Worm (Caenorhabditis elegans): ENCODE data around the gene taf-7.2.

taf-7.2 gene

DNA sequence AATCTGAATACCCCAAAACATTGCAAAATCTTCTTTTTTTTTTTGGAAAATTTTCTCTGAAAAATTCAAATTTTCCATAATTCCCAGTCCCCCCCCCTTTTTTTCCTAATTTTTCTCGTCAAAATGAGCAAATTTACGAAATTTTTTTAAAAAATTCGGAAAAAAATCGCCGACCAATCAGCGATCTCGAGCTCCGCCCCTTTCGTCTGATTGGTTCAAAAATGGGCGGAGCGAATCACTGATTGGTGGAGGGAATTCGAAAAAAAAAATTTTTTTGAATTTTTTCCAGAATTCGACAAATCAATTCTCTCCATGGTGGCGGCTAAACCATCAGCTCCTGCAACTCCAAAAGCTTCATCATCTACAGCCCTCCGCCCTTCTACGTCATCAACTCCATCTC is 34.6 kb downstream of the taf-7.2 start:
- TF ChIP-seq elt-3 (tag; optimal IDR thresholded peaks at IDR 0.05) (no peak), ceh-82 (tag; optimal IDR thresholded peaks at IDR 0.05) (no peak), egl-27 (tag; optimal IDR thresholded peaks at IDR 0.05) (no peak), Y116A8C.19 (tag; optimal IDR thresholded peaks at IDR 0.05; ENCODE audit: borderline replicate concordance) (no peak), ztf-4 (tag; optimal IDR thresholded peaks at IDR 0.05) (no peak), ceh-90 (tag; optimal IDR thresholded peaks at IDR 0.05) (no peak)

- TF ChIP-seq fkh-10 (GFP tag; optimal IDR thresholded peaks at IDR 0.05): no peak
- no peak for TF ChIP-seq nhr-11 (tag; optimal IDR thresholded peaks at IDR 0.05)
- no peak for TF ChIP-seq elt-2 (tag; optimal IDR thresholded peaks at IDR 0.05)
- TF ChIP-seq efl-3 (GFP tag; optimal IDR thresholded peaks at IDR 0.05): no peak
- TF ChIP-seq mdl-1 (tag; optimal IDR thresholded peaks at IDR 0.05): no peak
- no peak for TF ChIP-seq unc-30 (tag; optimal IDR thresholded peaks at IDR 0.05)
- no peak for TF ChIP-seq ama-1 (optimal IDR thresholded peaks at IDR 0.05)
- no peak for TF ChIP-seq nhr-84 (tag; optimal IDR thresholded peaks at IDR 0.05)
- peak; percentile 65 for TF ChIP-seq mep-1 (tag; optimal IDR thresholded peaks at IDR 0.05)
- TF ChIP-seq efl-1 (optimal IDR thresholded peaks at IDR 0.05): peak; percentile 96 to 97
- peak; percentile 95 to 100 for TF ChIP-seq efl-1 (GFP tag; optimal IDR thresholded peaks at IDR 0.05 in 1 of 2)
- no peak for TF ChIP-seq tlp-1 (tag; optimal IDR thresholded peaks at IDR 0.05)
- TF ChIP-seq snu-23 (GFP tag; optimal IDR thresholded peaks at IDR 0.05): peak; percentile 74
- TF ChIP-seq jun-1 (tag; optimal IDR thresholded peaks at IDR 0.05): peak; percentile 8
- no peak for TF ChIP-seq ceh-90 (tag; optimal IDR thresholded peaks at IDR 0.05)
- no peak for TF ChIP-seq ztf-11 (tag; optimal IDR thresholded peaks at IDR 0.05)
- no peak for TF ChIP-seq ces-1 (GFP tag; optimal IDR thresholded peaks at IDR 0.05)
- peak; percentile 69 to 85 for TF ChIP-seq lsy-2 (tag; optimal IDR thresholded peaks at IDR 0.05)
- no peak for TF ChIP-seq nhr-28 (tag; optimal IDR thresholded peaks at IDR 0.05)
- no peak for TF ChIP-seq C34B4.2 (tag; optimal IDR thresholded peaks at IDR 0.05)
- no peak for TF ChIP-seq ceh-63 (GFP tag; optimal IDR thresholded peaks at IDR 0.05)
- TF ChIP-seq nhr-47 (tag; optimal IDR thresholded peaks at IDR 0.05): peak; percentile 75
- no peak for TF ChIP-seq lin-14 (GFP tag; optimal IDR thresholded peaks at IDR 0.05)
- peak; percentile 32 for TF ChIP-seq aly-2 (tag; optimal IDR thresholded peaks at IDR 0.05)
- no peak for TF ChIP-seq grh-1 (GFP tag; IDR thresholded peaks at IDR 0.05)
- peak; percentile 52 for TF ChIP-seq nhr-90 (tag; optimal IDR thresholded peaks at IDR 0.05; ENCODE audit: poor library complexity)
- peak; percentile 42 for TF ChIP-seq xbp-1 (tag; optimal IDR thresholded peaks at IDR 0.05)
- TF ChIP-seq elt-3 (tag; optimal IDR thresholded peaks at IDR 0.05): no peak
- peak; percentile 6 for TF ChIP-seq lin-13 (GFP tag; optimal IDR thresholded peaks at IDR 0.05)
- TF ChIP-seq Y116A8C.19 (tag; optimal IDR thresholded peaks at IDR 0.05; ENCODE audit: borderline replicate concordance): no peak
- no peak for TF ChIP-seq mef-2 (tag; optimal IDR thresholded peaks at IDR 0.05)
- no peak for TF ChIP-seq zag-1 (tag; optimal IDR thresholded peaks at IDR 0.05)
- TF ChIP-seq hlh-17 (GFP tag; optimal IDR thresholded peaks at IDR 0.05; ENCODE audit: borderline replicate concordance): no peak
- no peak for TF ChIP-seq nhr-237 (tag; optimal IDR thresholded peaks at IDR 0.05)
- no peak for TF ChIP-seq snpc-4 (tag; optimal IDR thresholded peaks at IDR 0.05)
- TF ChIP-seq sup-37 (GFP tag; optimal IDR thresholded peaks at IDR 0.05): no peak
- TF ChIP-seq hpl-2 (GFP tag; optimal IDR thresholded peaks at IDR 0.05): no peak
- TF ChIP-seq ceh-8 (GFP tag; optimal IDR thresholded peaks at IDR 0.05): no peak
- TF ChIP-seq rnt-1 (tag; optimal IDR thresholded peaks at IDR 0.05): no peak
- TF ChIP-seq isw-1 (GFP tag; IDR thresholded peaks at IDR 0.05): no peak
- peak; percentile 18 for TF ChIP-seq irx-1 (tag; optimal IDR thresholded peaks at IDR 0.05)
- peak; percentile 64 for TF ChIP-seq nhr-20 (tag; optimal IDR thresholded peaks at IDR 0.05)
- no peak for TF ChIP-seq vab-15 (tag; optimal IDR thresholded peaks at IDR 0.05)
- TF ChIP-seq nhr-71 (tag; optimal IDR thresholded peaks at IDR 0.05): peak; percentile 80
- no peak for TF ChIP-seq pax-3 (tag; optimal IDR thresholded peaks at IDR 0.05)
- peak; percentile 17 for TF ChIP-seq sox-4 (tag; optimal IDR thresholded peaks at IDR 0.05)
- TF ChIP-seq C04F5.9 (tag; optimal IDR thresholded peaks at IDR 0.05): no peak
Measured at ce11 chrIII:12625875-12626649, 47.2 kb downstream of the taf-7.2 start, which contains the start of gene pqn-80. pqn-80 (plus strand) TSS chrIII:12626568.

Measured in whole organism, L1 larva.